Worm (Caenorhabditis elegans): ENCODE results near the gene trm-1.

ce11 chrV:14212813-14213212 is 27.4 kb upstream of the trm-1 start:
- TF ChIP-seq him-1 (tag; optimal IDR thresholded peaks at IDR 0.05) (no peak), dao-5 (tag; optimal IDR thresholded peaks at IDR 0.05) (no peak)

All from whole organism, L4/young adult.